Fruit fly (Drosophila melanogaster) whole organism, embryonic: Measurements from ENCODE around the gene CG9775.

ENCODE experiments used
- Atf-2 ChIP-seq: fragments of 200-800 bp; sonication (Bioruptor generic); optimal IDR thresholded peaks from 2 replicates; lab custom pipeline; 2016; ENCODE audit warnings: missing biosample characterization, missing genetic modification characterization
- CG10147 ChIP-seq: fragments of 200-800 bp; sonication (Bioruptor generic); optimal IDR thresholded peaks from 2 replicates; lab custom pipeline; 2019; ENCODE audit warnings: missing biosample characterization, mild to moderate bottlenecking, missing genetic modification characterization, moderate library complexity
- CG10654 ChIP-seq: fragments of 200-800 bp; sonication (Bioruptor generic); optimal IDR thresholded peaks from 2 replicates; lab custom pipeline; 2016; ENCODE audit warnings: missing biosample characterization, missing genetic modification characterization
- CG11398 ChIP-seq: fragments of 200-800 bp; sonication (Bioruptor generic); optimal IDR thresholded peaks from 2 replicates; lab custom pipeline; 2016; ENCODE audit warnings: missing biosample characterization, missing genetic modification characterization
- CG1233 ChIP-seq: fragments of 200-800 bp; sonication (Bioruptor generic); optimal IDR thresholded peaks from 4 replicates; lab custom pipeline; 2018; ENCODE audit warnings: missing biosample characterization, mild to moderate bottlenecking, missing genetic modification characterization
- CG13123 ChIP-seq: fragments of 200-800 bp; sonication (Bioruptor generic); optimal IDR thresholded peaks from 2 replicates; lab custom pipeline; 2016; ENCODE audit warnings: missing biosample characterization, missing genetic modification characterization
- CG13775 ChIP-seq: fragments of 200-800 bp; sonication (Bioruptor generic); optimal IDR thresholded peaks from 3 replicates; lab custom pipeline; 2017; ENCODE audit warnings: missing biosample characterization, mild to moderate bottlenecking, missing genetic modification characterization
- CG15269 ChIP-seq: fragments of 200-800 bp; sonication (Bioruptor generic); optimal IDR thresholded peaks from 2 replicates; lab custom pipeline; 2018; ENCODE audit warnings: missing biosample characterization, mild to moderate bottlenecking, missing genetic modification characterization, moderate library complexity
- CG1603 ChIP-seq: fragments of 200-800 bp; sonication (Bioruptor generic); optimal IDR thresholded peaks from 2 replicates; lab custom pipeline; 2019; ENCODE audit warnings: missing biosample characterization, mild to moderate bottlenecking, missing genetic modification characterization, moderate library complexity
- CG16779 ChIP-seq: fragments of 200-800 bp; sonication (Bioruptor generic); IDR thresholded peaks from 2 replicates; pipeline ENCODE4 v1.3.6; 2022; ENCODE audit warnings: missing biosample characterization, missing genetic modification characterization
- CG17802 ChIP-seq: fragments of 200-800 bp; sonication (Bioruptor generic); optimal IDR thresholded peaks from 2 replicates; lab custom pipeline; 2018; ENCODE audit warnings: missing biosample characterization, mild to moderate bottlenecking, missing genetic modification characterization, moderate library complexity
- CG3838 ChIP-seq: fragments of 200-800 bp; sonication (Bioruptor generic); optimal IDR thresholded peaks from 3 replicates; lab custom pipeline; 2016; ENCODE audit warnings: missing biosample characterization, missing genetic modification characterization
- CG4328 ChIP-seq: fragments of 200-800 bp; sonication (Bioruptor generic); optimal IDR thresholded peaks from 3 replicates; lab custom pipeline; 2017; ENCODE audit warnings: missing biosample characterization, missing genetic modification reagents, missing genetic modification characterization
- CG6272 ChIP-seq: fragments of 200-800 bp; sonication (Bioruptor generic); IDR thresholded peaks from 2 replicates; pipeline ENCODE4 v1.3.6; 2022; ENCODE audit warnings: missing biosample characterization, missing genetic modification characterization
- CG6854 ChIP-seq: fragments of 200-800 bp; sonication (Bioruptor generic); optimal IDR thresholded peaks from 3 replicates; lab custom pipeline; 2017; ENCODE audit warnings: missing biosample characterization, mild to moderate bottlenecking, missing genetic modification characterization
- CG7556 ChIP-seq: fragments of 200-800 bp; sonication (Bioruptor generic); optimal IDR thresholded peaks from 2 replicates; lab custom pipeline; 2017; ENCODE audit warnings: missing biosample characterization, mild to moderate bottlenecking, missing genetic modification characterization
- CG7745 ChIP-seq: fragments of 200-800 bp; sonication (Bioruptor generic); optimal IDR thresholded peaks from 2 replicates; lab custom pipeline; 2018; ENCODE audit warnings: missing biosample characterization, mild to moderate bottlenecking, missing genetic modification characterization, moderate library complexity
- CG8089 ChIP-seq: fragments of 200-800 bp; sonication (Bioruptor generic); optimal IDR thresholded peaks from 3 replicates; lab custom pipeline; 2016; ENCODE audit warnings: missing biosample characterization, missing genetic modification characterization
- CTCF ChIP-seq: fragments of 200-800 bp; sonication (Bioruptor generic); optimal IDR thresholded peaks from 2 replicates; lab custom pipeline; 2017; ENCODE audit warnings: missing biosample characterization, mild to moderate bottlenecking, missing genetic modification characterization, moderate library complexity
- CoRest ChIP-seq: fragments of 200-800 bp; sonication (Bioruptor generic); optimal IDR thresholded peaks from 3 replicates; lab custom pipeline; 2018; ENCODE audit warnings: missing biosample characterization, mild to moderate bottlenecking, missing genetic modification characterization, moderate library complexity
- Deaf1 ChIP-seq: fragments of 200-800 bp; optimal IDR thresholded peaks from 3 replicates; lab custom pipeline; 2019; ENCODE audit warnings: missing biosample characterization, mild to moderate bottlenecking, missing genetic modification characterization, moderate library complexity
- Dll ChIP-seq: fragments of 200-800 bp; sonication (Bioruptor generic); IDR thresholded peaks from 4 replicates; pipeline ENCODE4 v1.3.6; 2022; ENCODE audit warnings: missing biosample characterization, missing genetic modification characterization; ENCODE audit not compliant: partially characterized antibody
- Fer1 ChIP-seq: fragments of 200-800 bp; sonication (Bioruptor generic); optimal IDR thresholded peaks from 2 replicates; lab custom pipeline; 2017; ENCODE audit warnings: missing biosample characterization, mild to moderate bottlenecking, missing genetic modification characterization
- H15 ChIP-seq: fragments of 200-800 bp; sonication (Bioruptor generic); IDR thresholded peaks from 3 replicates; pipeline ENCODE4 v1.3.6; 2022; ENCODE audit warnings: missing biosample characterization, missing genetic modification characterization
- Hsf ChIP-seq: fragments of 200-800 bp; sonication (Bioruptor generic); optimal IDR thresholded peaks from 3 replicates; lab custom pipeline; 2016; ENCODE audit warnings: missing biosample characterization, missing genetic modification characterization
- Lpt ChIP-seq: fragments of >200 bp; optimal IDR thresholded peaks from 2 replicates; lab custom pipeline; 2018; ENCODE audit warnings: missing biosample characterization, missing genetic modification characterization
- MBD-R2 ChIP-seq: fragments of 200-800 bp; sonication (Bioruptor generic); IDR thresholded peaks from 2 replicates; pipeline ENCODE4 v1.3.6; 2022; ENCODE audit warnings: missing biosample characterization, missing genetic modification characterization
- Nf-YA ChIP-seq: fragments of 200-800 bp; sonication (Bioruptor generic); IDR thresholded peaks from 2 replicates; pipeline ENCODE4 v1.3.6; 2022; ENCODE audit warnings: missing biosample characterization, missing genetic modification characterization
- Oli ChIP-seq: fragments of 200-800 bp; sonication (Bioruptor generic); optimal IDR thresholded peaks from 2 replicates; lab custom pipeline; 2018; ENCODE audit warnings: missing biosample characterization, mild to moderate bottlenecking, missing genetic modification characterization, moderate library complexity
- Opbp ChIP-seq: fragments of 200-800 bp; sonication (Bioruptor generic); IDR thresholded peaks from 3 replicates; pipeline ENCODE4 v1.3.6; 2022; ENCODE audit warnings: missing biosample characterization, missing genetic modification characterization; ENCODE audit not compliant: partially characterized antibody
- Optix ChIP-seq: fragments of 200-800 bp; sonication (Bioruptor generic); IDR thresholded peaks from 3 replicates; pipeline ENCODE4 v1.3.6; 2022; ENCODE audit warnings: missing biosample characterization, missing genetic modification characterization
- Poxn ChIP-seq: fragments of 200-800 bp; sonication (Bioruptor generic); IDR thresholded peaks from 2 replicates; pipeline ENCODE4 v1.3.6; 2022; ENCODE audit warnings: missing biosample characterization, missing genetic modification characterization
- Ptx1 ChIP-seq: fragments of 200-800 bp; sonication (Bioruptor generic); IDR thresholded peaks from 2 replicates; pipeline ENCODE4 v1.3.6; 2022; ENCODE audit warnings: missing biosample characterization, missing genetic modification characterization
- ase ChIP-seq: fragments of 200-800 bp; sonication (Bioruptor generic); IDR thresholded peaks from 3 replicates; pipeline ENCODE4 v1.3.6; 2022; ENCODE audit warnings: missing biosample characterization, missing genetic modification characterization
- az2 ChIP-seq: fragments of 200-800 bp; sonication (Bioruptor generic); optimal IDR thresholded peaks from 3 replicates; lab custom pipeline; 2016; ENCODE audit warnings: missing biosample characterization, missing genetic modification characterization
- cad ChIP-seq: fragments of >200 bp; optimal IDR thresholded peaks from 2 replicates; lab custom pipeline; 2017; ENCODE audit warnings: missing biosample characterization, missing genetic modification characterization
- croc ChIP-seq: fragments of 200-800 bp; sonication (Bioruptor generic); conservative IDR thresholded peaks from 3 replicates; pipeline ENCODE4 v1.3.6; 2022; ENCODE audit warnings: missing biosample characterization, missing genetic modification characterization
- crol ChIP-seq: fragments of 200-800 bp; sonication (Bioruptor generic); IDR thresholded peaks from 2 replicates; pipeline ENCODE4 v1.3.6; 2022; ENCODE audit warnings: missing biosample characterization, missing genetic modification characterization
- danr ChIP-seq: fragments of 200-800 bp; sonication (Bioruptor generic); IDR thresholded peaks from 2 replicates; pipeline ENCODE4 v1.3.6; 2022; ENCODE audit warnings: missing biosample characterization, missing genetic modification characterization
- ewg ChIP-seq: fragments of 200-800 bp; sonication (Bioruptor generic); optimal IDR thresholded peaks from 3 replicates; lab custom pipeline; 2017; ENCODE audit warnings: mild to moderate bottlenecking, missing biosample characterization, missing genetic modification reagents, missing genetic modification characterization
- eyg ChIP-seq: fragments of 200-800 bp; sonication (Bioruptor generic); optimal IDR thresholded peaks from 3 replicates; lab custom pipeline; 2016; ENCODE audit warnings: missing biosample characterization, missing genetic modification characterization
- gcm2 ChIP-seq: fragments of 200-800 bp; sonication (Bioruptor generic); optimal IDR thresholded peaks from 2 replicates; lab custom pipeline; 2016; ENCODE audit warnings: missing biosample characterization, missing genetic modification characterization
- gsb ChIP-seq: fragments of 200-800 bp; sonication (Bioruptor generic); IDR thresholded peaks from 2 replicates; pipeline ENCODE4 v1.3.6; 2022; ENCODE audit warnings: missing biosample characterization, missing genetic modification characterization
- hb ChIP-seq: fragments of 200-800 bp; sonication (Bioruptor generic); IDR thresholded peaks from 3 replicates; pipeline ENCODE4 v1.3.6; 2022; ENCODE audit warnings: missing biosample characterization, missing genetic modification characterization; ENCODE audit not compliant: partially characterized antibody
- hkb ChIP-seq, 2 experiments: fragments of 200-800 bp in 1 of 2; fragments of >200 bp in 1 of 2; sonication (Bioruptor generic) in 1 of 2; IDR thresholded peaks in 1 of 2; optimal IDR thresholded peaks in 1 of 2; 2 replicates each; pipeline versions ENCODE4 v1.3.6 to Lab custom; 2017 to 2022; ENCODE audit warnings: missing biosample characterization in 1 of 2, missing genetic modification characterization in 1 of 2
- jing ChIP-seq: fragments of 200-800 bp; sonication (Bioruptor generic); optimal IDR thresholded peaks from 2 replicates; lab custom pipeline; 2018; ENCODE audit warnings: missing biosample characterization, mild to moderate bottlenecking, missing genetic modification characterization
- lola ChIP-seq, 3 experiments: fragments of >200 bp in 2 of 3; fragments of 200-800 bp in 1 of 3; sonication (Bioruptor generic) in 1 of 3; optimal IDR thresholded peaks; 2 replicates each; lab custom pipeline; 2017 to 2019; ENCODE audit warnings: missing biosample characterization in 3 of 3, missing genetic modification characterization in 3 of 3, mild to moderate bottlenecking in 1 of 3, moderate library complexity in 1 of 3
- mld ChIP-seq: fragments of 200-800 bp; sonication (Bioruptor generic); IDR thresholded peaks from 3 replicates; pipeline ENCODE4 v1.3.6; 2022; ENCODE audit warnings: missing biosample characterization, missing genetic modification characterization; ENCODE audit not compliant: partially characterized antibody
- p53 ChIP-seq: fragments of 200-800 bp; sonication (Bioruptor generic); optimal IDR thresholded peaks from 2 replicates; lab custom pipeline; 2016; ENCODE audit warnings: missing biosample characterization, missing genetic modification characterization
- rib ChIP-seq: fragments of 200-800 bp; sonication (Bioruptor generic); IDR thresholded peaks from 2 replicates; pipeline ENCODE4 v1.3.6; 2022; ENCODE audit warnings: missing biosample characterization, missing genetic modification characterization
- sens ChIP-seq: fragments of 200-800 bp; sonication (Bioruptor generic); peaks from one replicate; lab custom pipeline; 2016; ENCODE audit warnings: missing biosample characterization, missing genetic modification characterization
- ssp ChIP-seq: fragments of 200-800 bp; sonication (Bioruptor generic); IDR thresholded peaks from 2 replicates; pipeline ENCODE4 v1.3.6; 2022; ENCODE audit warnings: missing biosample characterization, missing genetic modification characterization
- sug ChIP-seq: fragments of 200-800 bp; optimal IDR thresholded peaks from 2 replicates; lab custom pipeline; 2019; ENCODE audit warnings: missing biosample characterization, mild to moderate bottlenecking, missing genetic modification characterization, moderate library complexity

Gene CG9775

DNA sequence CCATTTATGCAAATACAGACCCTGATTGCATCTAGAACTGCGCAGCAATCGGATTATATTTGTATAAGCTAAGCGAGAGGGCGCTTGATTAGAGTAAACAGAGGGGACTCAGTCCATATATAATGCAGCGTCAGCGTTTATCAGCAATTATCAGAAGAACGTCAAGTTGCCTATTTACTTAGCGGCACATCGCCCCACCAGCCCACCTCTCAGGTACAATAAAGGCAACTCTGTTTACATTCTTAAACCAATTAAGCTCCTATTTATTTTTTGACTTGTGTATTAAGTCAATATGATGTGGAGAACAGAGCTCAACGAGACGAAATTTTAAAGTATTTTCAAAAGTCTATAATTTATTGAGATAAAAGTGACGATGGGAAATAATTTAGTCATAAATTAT is 23.3 kb upstream of the CG9775 start (continued):
- TF ChIP-seq jing (GFP tag; lab: Kevin White, UChicago) = no peak
- TF ChIP-seq rib (GFP tag; lab: Robert Waterston, UW) = peak; percentile 69
- TF ChIP-seq ase (GFP tag; lab: Robert Waterston, UW) = peak; percentile 53; the same call in 1 of the 3 replicates
- TF ChIP-seq Lpt (GFP tag; lab: Kevin White, UChicago) = no peak
- peak; percentile 50 for TF ChIP-seq Ptx1
- TF ChIP-seq H15 = peak; percentile 68; the same call in 2 of the 3 replicates
- no peak for TF ChIP-seq CG7745 (tag; lab: Kevin White, UChicago)
- no peak for TF ChIP-seq Opbp (GFP tag; lab: Robert Waterston, UW)
- peak; percentile 65 for TF ChIP-seq CG17802 (tag; lab: Kevin White, UChicago)
- no peak for TF ChIP-seq gcm2 (GFP tag; lab: Kevin White, UChicago)
- no peak for TF ChIP-seq MBD-R2
- peak; percentile 67 for TF ChIP-seq p53 (GFP tag; lab: Kevin White, UChicago)
- peak; percentile 91 for TF ChIP-seq CG10654
- no peak for TF ChIP-seq CG6272 (GFP tag; lab: Robert Waterston, UW)
- TF ChIP-seq CG13123 = no peak
- peak; percentile 89 for TF ChIP-seq eyg
- no peak for TF ChIP-seq hb (GFP tag; lab: Robert Waterston, UW)
- no peak for TF ChIP-seq sug (tag; lab: Kevin White, UChicago)
- TF ChIP-seq Dll (GFP tag; lab: Robert Waterston, UW) = no peak
- TF ChIP-seq CG16779 (GFP tag; lab: Robert Waterston, UW) = no peak; the same call in 1 of the 2 replicates
- TF ChIP-seq Oli = no peak
- no peak for TF ChIP-seq hkb (optimal IDR thresholded peaks at IDR 0.05; lab: Kevin White, UChicago)
- TF ChIP-seq hkb (GFP tag; IDR thresholded peaks at IDR 0.05; lab: Robert Waterston, UW) = peak; percentile 90
- peak; percentile 69 for TF ChIP-seq CTCF (GFP tag; lab: Kevin White, UChicago)
- TF ChIP-seq CG7556 (GFP tag; lab: Kevin White, UChicago) = peak; percentile 81
- peak; percentile 61 for TF ChIP-seq gsb (GFP tag; lab: Robert Waterston, UW)
- TF ChIP-seq CG4328 (GFP tag; lab: Kevin White, UChicago) = peak; percentile 74
- TF ChIP-seq CG15269 (tag; lab: Kevin White, UChicago) = no peak
- TF ChIP-seq CoRest (tag; lab: Kevin White, UChicago) = no peak
- no peak for TF ChIP-seq Optix (GFP tag; lab: Robert Waterston, UW)
- TF ChIP-seq CG8089 (GFP tag; lab: Kevin White, UChicago) = peak; percentile 16
- peak in 1 of 3 experiments; percentile 35 for TF ChIP-seq lola (GFP tag; optimal IDR thresholded peaks at IDR 0.05; lab: Kevin White, UChicago)
- peak; percentile 76 for TF ChIP-seq CG10147 (GFP tag; lab: Kevin White, UChicago)
- peak; percentile 94 for TF ChIP-seq sens (GFP tag; lab: Kevin White, UChicago)
- no peak for TF ChIP-seq CG13775 (GFP tag; lab: Kevin White, UChicago)
- peak; percentile 79 for TF ChIP-seq CG1603 (tag; lab: Kevin White, UChicago)
- peak; percentile 35 for TF ChIP-seq CG11398
- TF ChIP-seq croc (GFP tag; lab: Robert Waterston, UW) = peak; percentile 54; the same call in 2 of the 3 replicates
- peak; percentile 80 for TF ChIP-seq Nf-YA (GFP tag; lab: Robert Waterston, UW)
- peak; percentile 78 for TF ChIP-seq CG6854

DNA sequence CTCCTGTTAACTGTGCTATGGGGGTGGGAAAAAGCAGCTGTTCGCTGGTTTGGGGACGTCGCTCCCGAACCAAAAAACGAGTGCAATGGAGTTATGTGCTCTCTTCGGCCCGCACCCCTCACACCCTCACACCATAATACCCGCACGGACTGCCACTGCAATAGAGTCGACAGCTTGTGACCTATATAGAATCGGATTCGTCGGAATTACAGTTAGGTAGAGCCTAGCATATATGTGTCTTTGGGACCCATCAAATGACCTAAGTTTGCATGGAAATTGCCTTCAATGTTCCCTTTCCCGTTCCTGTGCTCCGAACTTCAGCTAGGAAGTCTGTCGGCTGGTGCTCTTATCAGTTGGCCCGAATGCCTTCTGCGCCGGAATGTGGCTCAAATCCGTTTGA is 22.6 kb upstream of the CG9775 start:
- no peak for TF ChIP-seq Hsf
- TF ChIP-seq Fer1 (GFP tag; lab: Kevin White, UChicago) = peak; percentile 23
- TF ChIP-seq ssp (GFP tag; lab: Robert Waterston, UW) = no peak
- TF ChIP-seq CG3838 (GFP tag; lab: Kevin White, UChicago) = no peak
- no peak for TF ChIP-seq Atf-2 (GFP tag; lab: Kevin White, UChicago)
- TF ChIP-seq CG1233 = no peak
- peak; percentile 85 for TF ChIP-seq Deaf1 (tag; lab: Kevin White, UChicago)
- no peak for TF ChIP-seq Poxn (GFP tag; lab: Robert Waterston, UW)
- no peak for TF ChIP-seq cad (GFP tag; lab: Kevin White, UChicago)
- TF ChIP-seq danr (GFP tag; lab: Robert Waterston, UW) = no peak
- 0 out of 2 replicates have a peak, but pooled peaks have one; percentile 26 for TF ChIP-seq crol
- no peak for TF ChIP-seq mld (GFP tag; lab: Robert Waterston, UW)
- TF ChIP-seq az2 (GFP tag; lab: Kevin White, UChicago) = no peak
- no peak for TF ChIP-seq Nf-YA (GFP tag; lab: Robert Waterston, UW)
- no peak for TF ChIP-seq ewg (GFP tag; lab: Kevin White, UChicago)
